Fruit fly (Drosophila melanogaster) whole organism, embryonic: ENCODE measurements around the gene pbl.
A peak's percentile ranks its signal among the peaks of the same experiment; 100 is the strongest.

Experiments
- BEAF-32 ChIP-seq: fragments of 200-800 bp; sonication (Bioruptor generic); optimal IDR thresholded peaks from 3 replicates; lab custom pipeline; 2017; ENCODE audit warnings: missing biosample characterization, missing genetic modification characterization, mild to moderate bottlenecking, moderate library complexity, missing genetic modification reagents
- Blimp-1 ChIP-seq: fragments of 200-800 bp; sonication (Bioruptor generic); optimal IDR thresholded peaks from 3 replicates; lab custom pipeline; 2018; ENCODE audit warnings: missing biosample characterization, missing genetic modification characterization, mild to moderate bottlenecking, moderate library complexity, missing genetic modification reagents
- CG11093 ChIP-seq: fragments of 200-800 bp; sonication (Bioruptor generic); IDR thresholded peaks from 3 replicates; pipeline ENCODE4 v1.3.6; 2022; ENCODE audit warnings: missing biosample characterization, missing genetic modification characterization
- CG11247 ChIP-seq: fragments of 200-800 bp; sonication (Bioruptor generic); IDR thresholded peaks from 2 replicates; pipeline ENCODE4 v1.3.6; 2022; ENCODE audit warnings: missing biosample characterization, missing genetic modification characterization
- CG12391 ChIP-seq: fragments of 200-800 bp; sonication (Bioruptor generic); optimal IDR thresholded peaks from 3 replicates; lab custom pipeline; 2018; ENCODE audit warnings: missing biosample characterization, mild to moderate bottlenecking, missing genetic modification characterization, moderate library complexity
- CG13775 ChIP-seq: fragments of 200-800 bp; sonication (Bioruptor generic); optimal IDR thresholded peaks from 3 replicates; lab custom pipeline; 2017; ENCODE audit warnings: missing biosample characterization, mild to moderate bottlenecking, missing genetic modification characterization
- CG15696 ChIP-seq: fragments of 200-800 bp; sonication (Bioruptor generic); optimal IDR thresholded peaks from 2 replicates; lab custom pipeline; 2019; ENCODE audit warnings: missing biosample characterization, mild to moderate bottlenecking, missing genetic modification characterization, moderate library complexity
- CG1603 ChIP-seq: fragments of 200-800 bp; sonication (Bioruptor generic); optimal IDR thresholded peaks from 2 replicates; lab custom pipeline; 2019; ENCODE audit warnings: missing biosample characterization, mild to moderate bottlenecking, missing genetic modification characterization, moderate library complexity
- CG17328 ChIP-seq: fragments of 200-800 bp; sonication (Bioruptor generic); IDR thresholded peaks from 2 replicates; pipeline ENCODE4 v1.3.6; 2022; ENCODE audit warnings: missing biosample characterization, missing genetic modification characterization
- CG1832 ChIP-seq: fragments of 200-800 bp; sonication (Bioruptor generic); optimal IDR thresholded peaks from 2 replicates; lab custom pipeline; 2017; ENCODE audit warnings: missing biosample characterization, mild to moderate bottlenecking, missing genetic modification characterization, inconsistent platforms
- CG18599 ChIP-seq: fragments of 200-800 bp; sonication (Bioruptor generic); optimal IDR thresholded peaks from 3 replicates; lab custom pipeline; 2017; ENCODE audit warnings: missing biosample characterization, missing genetic modification characterization, mild to moderate bottlenecking, moderate library complexity, missing genetic modification reagents
- CG42726 ChIP-seq: fragments of 200-800 bp; sonication (Bioruptor generic); IDR thresholded peaks from 2 replicates; pipeline ENCODE4 v1.3.6; 2022; ENCODE audit warnings: missing biosample characterization, missing genetic modification characterization; ENCODE audit not compliant: partially characterized antibody
- CG4360 ChIP-seq: fragments of 200-800 bp; sonication (Bioruptor generic); IDR thresholded peaks from 2 replicates; pipeline ENCODE4 v1.3.6; 2022; ENCODE audit warnings: missing biosample characterization, missing genetic modification characterization
- CG8281 ChIP-seq: fragments of 200-800 bp; sonication (Bioruptor generic); optimal IDR thresholded peaks from 2 replicates; lab custom pipeline; 2018; ENCODE audit warnings: missing biosample characterization, mild to moderate bottlenecking, missing genetic modification characterization, moderate library complexity
- CG8290 ChIP-seq, 3 experiments: fragments of 200-800 bp; sonication (Bioruptor generic); optimal IDR thresholded peaks; 2 replicates each; lab custom pipeline; 2016 to 2019; ENCODE audit warnings: missing biosample characterization in 3 of 3, missing genetic modification characterization in 3 of 3, mild to moderate bottlenecking in 2 of 3, moderate library complexity in 1 of 3
- CG8388 ChIP-seq: fragments of 200-800 bp; sonication (Bioruptor generic); optimal IDR thresholded peaks from 2 replicates; lab custom pipeline; 2019; ENCODE audit warnings: missing biosample characterization, mild to moderate bottlenecking, missing genetic modification characterization, moderate library complexity
- CG9215 ChIP-seq: fragments of 200-800 bp; sonication (Bioruptor generic); IDR thresholded peaks from 2 replicates; pipeline ENCODE4 v1.3.6; 2022; ENCODE audit warnings: missing biosample characterization, missing genetic modification characterization
- CG9727 ChIP-seq: fragments of 200-800 bp; sonication (Bioruptor generic); optimal IDR thresholded peaks from 3 replicates; lab custom pipeline; 2017; ENCODE audit warnings: missing biosample characterization, mild to moderate bottlenecking, missing genetic modification characterization
- CG9932 ChIP-seq: fragments of 200-800 bp; sonication (Bioruptor generic); IDR thresholded peaks from 2 replicates; pipeline ENCODE4 v1.3.6; 2022; ENCODE audit warnings: missing biosample characterization, missing genetic modification characterization
- Dbx ChIP-seq: fragments of 200-800 bp; sonication (Bioruptor generic); IDR thresholded peaks from 3 replicates; pipeline ENCODE4 v1.3.6; 2022; ENCODE audit warnings: missing biosample characterization, missing genetic modification characterization
- Dll ChIP-seq: fragments of 200-800 bp; sonication (Bioruptor generic); IDR thresholded peaks from 4 replicates; pipeline ENCODE4 v1.3.6; 2022; ENCODE audit warnings: missing biosample characterization, missing genetic modification characterization; ENCODE audit not compliant: partially characterized antibody
- HLH3B ChIP-seq: fragments of 200-800 bp; sonication (Bioruptor generic); IDR thresholded peaks from 2 replicates; pipeline ENCODE4 v1.3.6; 2022; ENCODE audit warnings: missing biosample characterization, missing genetic modification characterization
- Hr3 ChIP-seq: fragments of 200-800 bp; sonication (Bioruptor generic); optimal IDR thresholded peaks from 3 replicates; lab custom pipeline; 2016; ENCODE audit warnings: missing biosample characterization, missing genetic modification characterization
- Nf-YB ChIP-seq: fragments of 200-800 bp; sonication (Bioruptor generic); optimal IDR thresholded peaks from 3 replicates; lab custom pipeline; 2019; ENCODE audit warnings: missing biosample characterization, mild to moderate bottlenecking, missing genetic modification characterization, moderate library complexity
- Nf-YC ChIP-seq: fragments of 200-800 bp; optimal IDR thresholded peaks from 3 replicates; lab custom pipeline; 2019; ENCODE audit warnings: missing biosample characterization, mild to moderate bottlenecking, missing genetic modification characterization, moderate library complexity
- Pdp1 ChIP-seq, 2 experiments: fragments of 200-800 bp; sonication (Bioruptor generic); optimal IDR thresholded peaks; 3 replicates each; lab custom pipeline; 2016; ENCODE audit warnings: missing biosample characterization in 2 of 2, missing genetic modification characterization in 2 of 2, mild to moderate bottlenecking in 1 of 2, moderate library complexity in 1 of 2
- Sox100B ChIP-seq: fragments of 200-800 bp; sonication (Bioruptor generic); optimal IDR thresholded peaks from 3 replicates; lab custom pipeline; 2018; ENCODE audit warnings: missing biosample characterization, mild to moderate bottlenecking, missing genetic modification characterization
- Ssrp ChIP-seq: fragments of 200-800 bp; sonication (Bioruptor generic); optimal IDR thresholded peaks from 2 replicates; lab custom pipeline; 2018; ENCODE audit warnings: missing biosample characterization, mild to moderate bottlenecking, missing genetic modification characterization, moderate library complexity
- Xbp1 ChIP-seq: fragments of 200-800 bp; sonication (Bioruptor generic); optimal IDR thresholded peaks from 3 replicates; lab custom pipeline; 2016; ENCODE audit warnings: missing biosample characterization, mild to moderate bottlenecking, missing genetic modification characterization
- amos ChIP-seq: fragments of 200-800 bp; sonication (Bioruptor generic); IDR thresholded peaks from 2 replicates; pipeline ENCODE4 v1.3.6; 2022; ENCODE audit warnings: missing biosample characterization, missing genetic modification characterization; ENCODE audit not compliant: partially characterized antibody
- ash1 ChIP-seq: fragments of 200-800 bp; sonication (Bioruptor generic); optimal IDR thresholded peaks from 2 replicates; lab custom pipeline; 2018; ENCODE audit warnings: missing biosample characterization, mild to moderate bottlenecking, missing genetic modification characterization
- bcd ChIP-seq: fragments of 200-800 bp; sonication (Bioruptor generic); optimal IDR thresholded peaks from 2 replicates; lab custom pipeline; 2017; ENCODE audit warnings: missing biosample characterization, mild to moderate bottlenecking, missing genetic modification characterization
- bsh ChIP-seq, 2 experiments: fragments of 200-800 bp; sonication (Bioruptor generic); optimal IDR thresholded peaks; 2 replicates each; lab custom pipeline; 2017 to 2018; ENCODE audit warnings: mild to moderate bottlenecking in 2 of 2, missing biosample characterization in 2 of 2, missing genetic modification characterization in 2 of 2, moderate library complexity in 1 of 2
- dysf ChIP-seq: fragments of 200-800 bp; sonication (Bioruptor generic); IDR thresholded peaks from 3 replicates; pipeline ENCODE4 v1.3.6; 2022; ENCODE audit warnings: missing biosample characterization, missing genetic modification characterization
- ems ChIP-seq: fragments of 200-800 bp; sonication (Bioruptor generic); optimal IDR thresholded peaks from 3 replicates; lab custom pipeline; 2016; ENCODE audit warnings: missing biosample characterization, missing genetic modification characterization
- fu2 ChIP-seq: fragments of 200-800 bp; sonication (Bioruptor generic); optimal IDR thresholded peaks from 2 replicates; lab custom pipeline; 2016; ENCODE audit warnings: missing biosample characterization, missing genetic modification characterization
- gsb ChIP-seq: fragments of 200-800 bp; sonication (Bioruptor generic); IDR thresholded peaks from 2 replicates; pipeline ENCODE4 v1.3.6; 2022; ENCODE audit warnings: missing biosample characterization, missing genetic modification characterization
- jing ChIP-seq: fragments of 200-800 bp; sonication (Bioruptor generic); optimal IDR thresholded peaks from 2 replicates; lab custom pipeline; 2018; ENCODE audit warnings: missing biosample characterization, mild to moderate bottlenecking, missing genetic modification characterization
- mam ChIP-seq: fragments of 200-800 bp; sonication (Bioruptor generic); optimal IDR thresholded peaks from 3 replicates; lab custom pipeline; 2016; ENCODE audit warnings: missing biosample characterization, missing genetic modification characterization
- onecut ChIP-seq: fragments of 200-800 bp; sonication (Bioruptor generic); IDR thresholded peaks from 2 replicates; pipeline ENCODE4 v1.3.6; 2022; ENCODE audit warnings: missing biosample characterization, missing genetic modification characterization
- org-1 ChIP-seq: fragments of 200-800 bp; sonication (Bioruptor generic); optimal IDR thresholded peaks from 2 replicates; lab custom pipeline; 2017; ENCODE audit warnings: missing biosample characterization, missing genetic modification characterization
- p53 ChIP-seq: fragments of 200-800 bp; sonication (Bioruptor generic); optimal IDR thresholded peaks from 2 replicates; lab custom pipeline; 2016; ENCODE audit warnings: missing biosample characterization, missing genetic modification characterization
- ro ChIP-seq: fragments of 200-800 bp; sonication (Bioruptor generic); IDR thresholded peaks from 2 replicates; pipeline ENCODE4 v1.3.6; 2022; ENCODE audit warnings: missing biosample characterization, missing genetic modification characterization
- salm ChIP-seq: fragments of 200-800 bp; sonication (Bioruptor generic); optimal IDR thresholded peaks from 2 replicates; lab custom pipeline; 2018; ENCODE audit warnings: missing biosample characterization, mild to moderate bottlenecking, missing genetic modification characterization
- sd ChIP-seq: fragments of 200-800 bp; sonication (Bioruptor generic); optimal IDR thresholded peaks from 3 replicates; lab custom pipeline; 2018; ENCODE audit warnings: missing biosample characterization, mild to moderate bottlenecking, missing genetic modification characterization, moderate library complexity
- sens ChIP-seq: fragments of 200-800 bp; sonication (Bioruptor generic); peaks from one replicate; lab custom pipeline; 2016; ENCODE audit warnings: missing biosample characterization, missing genetic modification characterization

pbl gene

dm6 chr3L:7875606-7876366, 36.0 kb downstream of the pbl start (continued):
- TF ChIP-seq CG8388 (GFP tag; lab: Kevin White, UChicago) (peak; percentile 43), CG1832 (GFP tag; lab: Kevin White, UChicago) (no peak), Ssrp (tag; lab: Kevin White, UChicago) (peak; percentile 61), Blimp-1 (GFP tag; lab: Kevin White, UChicago) (peak; percentile 50), Dbx (GFP tag; lab: Robert Waterston, UW) (peak; percentile 31; the same call in 1 of the 3 replicates), bcd (GFP tag; lab: Kevin White, UChicago) (peak; percentile 44), CG9932 (GFP tag; lab: Robert Waterston, UW) (peak; percentile 66), CG8290 (GFP tag; optimal IDR thresholded peaks at IDR 0.05; lab: Kevin White, UChicago) (peak; percentile 5), CG8290 (tag; optimal IDR thresholded peaks at IDR 0.05; lab: Kevin White, UChicago) (no peak), Sox100B (GFP tag; lab: Kevin White, UChicago) (peak; percentile 69), CG13775 (GFP tag; lab: Kevin White, UChicago) (peak; percentile 51), ash1 (GFP tag; lab: Kevin White, UChicago) (no peak), Xbp1 (GFP tag; lab: Kevin White, UChicago) (peak; percentile 55), amos (no peak), CG12391 (tag; lab: Kevin White, UChicago) (peak; percentile 62), sd (tag; lab: Kevin White, UChicago) (no peak), ro (GFP tag; lab: Robert Waterston, UW) (no peak), Nf-YB (GFP tag; lab: Kevin White, UChicago) (peak; percentile 25)

dm6 chr3L:7874507-7874906, 37.2 kb downstream of the pbl start:
- TF ChIP-seq onecut (no peak), sens (GFP tag; lab: Kevin White, UChicago) (peak; percentile 15), gsb (GFP tag; lab: Robert Waterston, UW) (no peak), CG8281 (tag; lab: Kevin White, UChicago) (peak; percentile 95), bsh (GFP tag; optimal IDR thresholded peaks at IDR 0.05; lab: Kevin White, UChicago) (no peak)

dm6 chr3L:7870388-7870740, 41.4 kb downstream of the pbl start:
- TF ChIP-seq fu2 (GFP tag; lab: Kevin White, UChicago) (no peak), CG4360 (GFP tag; lab: Robert Waterston, UW) (0 out of 2 replicates have a peak, but pooled peaks have one; percentile 48), jing (GFP tag; lab: Kevin White, UChicago) (no peak), mam (GFP tag; lab: Kevin White, UChicago) (no peak), dysf (GFP tag; lab: Robert Waterston, UW) (no peak), CG11247 (GFP tag; lab: Robert Waterston, UW) (no peak), CG15696 (tag; lab: Kevin White, UChicago) (no peak), CG42726 (GFP tag; lab: Robert Waterston, UW) (peak; percentile 17; the same call in 1 of the 2 replicates), Dbx (GFP tag; lab: Robert Waterston, UW) (no peak), BEAF-32 (GFP tag; lab: Kevin White, UChicago) (no peak), org-1 (GFP tag; lab: Kevin White, UChicago) (no peak), Dll (GFP tag; lab: Robert Waterston, UW) (no peak), CG18599 (no peak), CG17328 (GFP tag; lab: Robert Waterston, UW) (no peak), Nf-YC (no peak), CG1603 (tag; lab: Kevin White, UChicago) (no peak), ems (no peak), salm (tag; lab: Kevin White, UChicago) (no peak), CG11093 (GFP tag; lab: Robert Waterston, UW) (no peak), Hr3 (GFP tag; lab: Kevin White, UChicago) (no peak), CG9215 (GFP tag; lab: Robert Waterston, UW) (no peak), HLH3B (GFP tag; lab: Robert Waterston, UW) (no peak), p53 (no peak), Pdp1 (GFP tag; optimal IDR thresholded peaks at IDR 0.05; lab: Kevin White, UChicago) (no peak), CG9727 (GFP tag; lab: Kevin White, UChicago) (no peak)
